Fruit fly (Drosophila melanogaster) whole organism, adult: ENCODE measurements around the gene VAChT.
A peak's percentile ranks its signal among the peaks of the same experiment; 100 is the strongest.

ENCODE experiments used
- CG11617 ChIP-seq: fragments of 200-800 bp; sonication (Bioruptor generic); optimal IDR thresholded peaks from 2 replicates; lab custom pipeline; 2017; ENCODE audit warnings: mild to moderate bottlenecking, missing biosample characterization, missing genetic modification reagents, missing genetic modification characterization
- CG12768 ChIP-seq: fragments of 200-800 bp; sonication (Bioruptor generic); optimal IDR thresholded peaks from 2 replicates; lab custom pipeline; 2017; ENCODE audit warnings: missing biosample characterization, missing genetic modification characterization, mild to moderate bottlenecking, moderate library complexity, missing genetic modification reagents
- CG14711 ChIP-seq: fragments of 200-800 bp; sonication (Bioruptor generic); optimal IDR thresholded peaks from 2 replicates; lab custom pipeline; 2018; ENCODE audit warnings: missing biosample characterization, mild to moderate bottlenecking, missing genetic modification characterization, moderate library complexity
- CG1620 ChIP-seq: fragments of 200-800 bp; sonication (Bioruptor generic); optimal IDR thresholded peaks from 2 replicates; lab custom pipeline; 2016; ENCODE audit warnings: missing biosample characterization, missing genetic modification characterization
- CG33017 ChIP-seq: fragments of 200-800 bp; sonication (Bioruptor generic); optimal IDR thresholded peaks from 2 replicates; lab custom pipeline; 2018; ENCODE audit warnings: missing biosample characterization, mild to moderate bottlenecking, missing genetic modification characterization, moderate library complexity
- CG5204 ChIP-seq: fragments of 200-800 bp; sonication (Bioruptor generic); optimal IDR thresholded peaks from 2 replicates; lab custom pipeline; 2016; ENCODE audit warnings: missing biosample characterization, missing genetic modification characterization
- CG7045 ChIP-seq: fragments of 200-800 bp; sonication (Bioruptor generic); optimal IDR thresholded peaks from 2 replicates; lab custom pipeline; 2017; ENCODE audit warnings: missing biosample characterization, mild to moderate bottlenecking, missing genetic modification characterization
- CG7101 ChIP-seq: fragments of 200-800 bp; sonication (Bioruptor generic); optimal IDR thresholded peaks from 2 replicates; lab custom pipeline; 2018; ENCODE audit warnings: missing biosample characterization, mild to moderate bottlenecking, missing genetic modification characterization, moderate library complexity
- Clk ChIP-seq: fragments of 200-800 bp; sonication (Bioruptor generic); optimal IDR thresholded peaks from 2 replicates; lab custom pipeline; 2017; ENCODE audit warnings: missing biosample characterization, missing genetic modification characterization
- Crg-1 ChIP-seq: fragments of 200-800 bp; sonication (Bioruptor generic); optimal IDR thresholded peaks from 2 replicates; lab custom pipeline; 2016; ENCODE audit warnings: missing biosample characterization, missing genetic modification characterization
- Hr96 ChIP-seq: fragments of 200-800 bp; sonication (Bioruptor generic); optimal IDR thresholded peaks from 2 replicates; lab custom pipeline; 2016; ENCODE audit warnings: missing biosample characterization, missing genetic modification characterization
- Mnt ChIP-seq: fragments of 200-800 bp; sonication (Bioruptor generic); optimal IDR thresholded peaks from 2 replicates; lab custom pipeline; 2016; ENCODE audit warnings: missing biosample characterization, mild to moderate bottlenecking, missing genetic modification characterization
- bab1 ChIP-seq: fragments of 200-800 bp; sonication (Bioruptor generic); optimal IDR thresholded peaks from 3 replicates; lab custom pipeline; 2019; ENCODE audit warnings: missing biosample characterization, mild to moderate bottlenecking, missing genetic modification characterization, moderate library complexity
- cic ChIP-seq: fragments of 200-800 bp; sonication (Bioruptor generic); optimal IDR thresholded peaks from 2 replicates; lab custom pipeline; 2017; ENCODE audit warnings: missing biosample characterization, mild to moderate bottlenecking, missing genetic modification characterization, moderate library complexity
- cnc ChIP-seq, 2 experiments: fragments of >200 bp; optimal IDR thresholded peaks; 2 replicates each; lab custom pipeline; 2017
- kay ChIP-seq: fragments of 200-800 bp; sonication (Bioruptor generic); peaks from one replicate; lab custom pipeline; 2016; ENCODE audit warnings: missing biosample characterization, missing genetic modification characterization, borderline replicate concordance
- ovo ChIP-seq: fragments of 200-800 bp; sonication (Bioruptor generic); optimal IDR thresholded peaks from 2 replicates; lab custom pipeline; 2016; ENCODE audit warnings: missing biosample characterization, missing genetic modification characterization
- pad ChIP-seq: fragments of 200-800 bp; sonication (Bioruptor generic); optimal IDR thresholded peaks from 3 replicates; lab custom pipeline; 2017; ENCODE audit warnings: missing biosample characterization, missing genetic modification characterization, mild to moderate bottlenecking, moderate library complexity, missing genetic modification reagents
- tj ChIP-seq: fragments of 200-800 bp; sonication (Bioruptor generic); optimal IDR thresholded peaks from 3 replicates; lab custom pipeline; 2017; ENCODE audit warnings: missing biosample characterization, mild to moderate bottlenecking, missing genetic modification characterization, moderate library complexity
- toe ChIP-seq: fragments of 200-800 bp; sonication (Bioruptor generic); optimal IDR thresholded peaks from 2 replicates; lab custom pipeline; 2016; ENCODE audit warnings: missing biosample characterization, missing genetic modification characterization

The VAChT gene

dm6 chr3R:18707492-18707891 is 2.2 kb downstream of the VAChT start:
- TF ChIP-seq kay (no peak), CG7101 (tag; lab: Kevin White, UChicago) (no peak), CG5204 (GFP tag; lab: Kevin White, UChicago) (no peak), Crg-1 (GFP tag; lab: Kevin White, UChicago) (no peak), CG1620 (GFP tag; lab: Kevin White, UChicago) (no peak), Clk (GFP tag; lab: Kevin White, UChicago) (no peak), Hr96 (GFP tag; lab: Kevin White, UChicago) (no peak), CG14711 (no peak), CG33017 (tag; lab: Kevin White, UChicago) (no peak), Mnt (no peak), tj (GFP tag; lab: Kevin White, UChicago) (no peak), CG12768 (GFP tag; lab: Kevin White, UChicago) (no peak), pad (GFP tag; lab: Kevin White, UChicago) (no peak), ovo (GFP tag; lab: Kevin White, UChicago) (no peak), cnc (optimal IDR thresholded peaks at IDR 0.05; lab: Kevin White, UChicago) (no peak), cic (GFP tag; lab: Kevin White, UChicago) (no peak), toe (no peak), CG11617 (no peak), bab1 (GFP tag; lab: Kevin White, UChicago) (no peak), CG7045 (GFP tag; lab: Kevin White, UChicago) (no peak)

- TF ChIP-seq CG33017 (tag; lab: Kevin White, UChicago): peak; percentile 36
- TF ChIP-seq cnc (optimal IDR thresholded peaks at IDR 0.05; lab: Kevin White, UChicago): no peak
- TF ChIP-seq Mnt: no peak
- peak; percentile 37 for TF ChIP-seq Hr96 (GFP tag; lab: Kevin White, UChicago)
- TF ChIP-seq bab1 (GFP tag; lab: Kevin White, UChicago): no peak
- TF ChIP-seq Crg-1 (GFP tag; lab: Kevin White, UChicago): no peak
- TF ChIP-seq toe: peak; percentile 2
- TF ChIP-seq tj (GFP tag; lab: Kevin White, UChicago): no peak
- TF ChIP-seq CG7101 (tag; lab: Kevin White, UChicago): peak; percentile 10
- no peak for TF ChIP-seq pad (GFP tag; lab: Kevin White, UChicago)
- peak; percentile 29 for TF ChIP-seq CG5204 (GFP tag; lab: Kevin White, UChicago)
- TF ChIP-seq kay: no peak
- TF ChIP-seq ovo (GFP tag; lab: Kevin White, UChicago): no peak
- TF ChIP-seq cic (GFP tag; lab: Kevin White, UChicago): no peak
- no peak for TF ChIP-seq CG11617
- no peak for TF ChIP-seq CG1620 (GFP tag; lab: Kevin White, UChicago)
- TF ChIP-seq CG7045 (GFP tag; lab: Kevin White, UChicago): peak; percentile 26
- TF ChIP-seq CG14711: no peak
- TF ChIP-seq CG12768 (GFP tag; lab: Kevin White, UChicago): peak; percentile 17
- no peak for TF ChIP-seq Clk (GFP tag; lab: Kevin White, UChicago)
These were observed 14.6 kb downstream of the VAChT start for dm6 chr3R:18719767-18720341.

- no peak for TF ChIP-seq CG1620 (GFP tag; lab: Kevin White, UChicago)
- TF ChIP-seq Hr96 (GFP tag; lab: Kevin White, UChicago): no peak
- TF ChIP-seq Crg-1 (GFP tag; lab: Kevin White, UChicago): no peak
- TF ChIP-seq CG7101 (tag; lab: Kevin White, UChicago): no peak
- no peak for TF ChIP-seq CG11617
- TF ChIP-seq cic (GFP tag; lab: Kevin White, UChicago): no peak
- no peak for TF ChIP-seq CG33017 (tag; lab: Kevin White, UChicago)
- TF ChIP-seq CG7045 (GFP tag; lab: Kevin White, UChicago): no peak
- no peak for TF ChIP-seq Clk (GFP tag; lab: Kevin White, UChicago)
- TF ChIP-seq Mnt: no peak
- TF ChIP-seq bab1 (GFP tag; lab: Kevin White, UChicago): no peak
- TF ChIP-seq toe: no peak
- no peak for TF ChIP-seq ovo (GFP tag; lab: Kevin White, UChicago)
- no peak for TF ChIP-seq kay
- no peak for TF ChIP-seq CG12768 (GFP tag; lab: Kevin White, UChicago)
These were observed 16.1 kb downstream of the VAChT start for dm6 chr3R:18721368-18721767.

dm6 chr3R:18722490-18722889 is 17.2 kb downstream of the VAChT start, which contains the start of gene CG34283:
TSS of gene CG34283 (minus strand) at chr3R:18722590.
- TF ChIP-seq CG33017 (tag; lab: Kevin White, UChicago) (no peak), Mnt (no peak), CG7045 (GFP tag; lab: Kevin White, UChicago) (no peak), pad (GFP tag; lab: Kevin White, UChicago) (no peak), CG1620 (GFP tag; lab: Kevin White, UChicago) (no peak), ovo (GFP tag; lab: Kevin White, UChicago) (no peak), Hr96 (GFP tag; lab: Kevin White, UChicago) (no peak), Clk (GFP tag; lab: Kevin White, UChicago) (no peak), Crg-1 (GFP tag; lab: Kevin White, UChicago) (no peak), CG11617 (no peak), cnc (optimal IDR thresholded peaks at IDR 0.05; lab: Kevin White, UChicago) (no peak), CG7101 (tag; lab: Kevin White, UChicago) (no peak), kay (no peak), CG5204 (GFP tag; lab: Kevin White, UChicago) (no peak), cic (GFP tag; lab: Kevin White, UChicago) (no peak), tj (GFP tag; lab: Kevin White, UChicago) (no peak), toe (no peak), CG14711 (no peak), bab1 (GFP tag; lab: Kevin White, UChicago) (no peak)

dm6 chr3R:18726334-18726733 is 21.0 kb downstream of the VAChT start, which contains the start of gene CG7714:
TSS of gene CG7714 (minus strand) at chr3R:18726434.
- no peak for TF ChIP-seq CG14711
- no peak for TF ChIP-seq pad (GFP tag; lab: Kevin White, UChicago)
